Worm (Caenorhabditis elegans): ENCODE measurements around the gene T23G7.2.

DNA sequence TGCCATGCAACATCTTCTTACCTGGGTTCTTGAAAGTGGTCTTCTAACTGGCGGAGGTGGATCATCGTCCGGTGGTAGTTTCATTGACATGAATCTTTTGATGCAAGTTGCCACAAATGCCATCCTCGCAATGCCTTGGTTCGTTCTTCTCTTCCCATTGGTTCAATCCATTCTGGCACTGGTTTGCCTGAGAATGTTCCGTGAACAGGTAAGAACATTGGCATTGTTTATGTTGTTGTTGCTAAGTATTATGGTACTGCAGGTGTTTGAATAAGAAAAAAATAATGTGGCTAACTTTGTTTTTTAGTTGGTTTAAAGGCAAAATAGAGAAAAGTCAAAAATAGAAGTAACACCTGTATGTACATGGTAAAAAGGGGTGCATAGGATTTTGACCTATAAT is 29.0 kb downstream of the T23G7.2 start:
- TF ChIP-seq skn-1 (tag; optimal IDR thresholded peaks at IDR 0.05) (no peak), ama-1 (optimal IDR thresholded peaks at IDR 0.05) (no peak), snpc-4 (tag; optimal IDR thresholded peaks at IDR 0.05) (no peak), elt-3 (tag; optimal IDR thresholded peaks at IDR 0.05) (no peak), ceh-82 (tag; optimal IDR thresholded peaks at IDR 0.05) (no peak), nhr-77 (tag; optimal IDR thresholded peaks at IDR 0.05) (no peak), fos-1 (tag; optimal IDR thresholded peaks at IDR 0.05) (no peak), elt-1 (tag; optimal IDR thresholded peaks at IDR 0.05) (no peak), nhr-6 (tag; optimal IDR thresholded peaks at IDR 0.05) (no peak), nhr-10 (tag; optimal IDR thresholded peaks at IDR 0.05) (no peak), zag-1 (tag; optimal IDR thresholded peaks at IDR 0.05) (no peak), unc-62 (GFP tag; optimal IDR thresholded peaks at IDR 0.05) (no peak)
